Worm (Caenorhabditis elegans) whole organism, mixed stage, embryonic: Measurements from ENCODE around the gene K08D10.10.
A peak's percentile ranks its signal among the peaks of the same experiment; 100 is the strongest.

Experiments
- M03D4.4 ChIP-seq: sonication (generic microtip); optimal IDR thresholded peaks from 2 replicates; lab custom pipeline; 2017; ENCODE audit warnings: mild to moderate bottlenecking, missing genetic modification characterization, missing compliant biosample characterization
- bed-3 ChIP-seq: fragments of 200-800 bp; sonication (Bioruptor generic); optimal IDR thresholded peaks from 3 replicates; lab custom pipeline; 2018; ENCODE audit warnings: mild to moderate bottlenecking, missing genetic modification characterization, moderate library complexity, missing compliant biosample characterization
- ceh-43 ChIP-seq: fragments of 200-800 bp; sonication (Bioruptor generic); optimal IDR thresholded peaks from 2 replicates; lab custom pipeline; 2018; ENCODE audit warnings: mild to moderate bottlenecking, missing genetic modification characterization, moderate library complexity, missing compliant biosample characterization
- ces-1 ChIP-seq: fragments of 150-350 bp; optimal IDR thresholded peaks from 2 replicates; lab custom pipeline; 2014; ENCODE audit warnings: missing biosample characterization, missing genetic modification reagents, missing genetic modification characterization
- cnd-1 ChIP-seq: fragments of 200-800 bp; sonication (Bioruptor generic); optimal IDR thresholded peaks from 2 replicates; lab custom pipeline; 2018; ENCODE audit warnings: mild to moderate bottlenecking, missing genetic modification characterization, missing compliant biosample characterization
- drap-1 ChIP-seq: fragments of 200-800 bp; sonication (Bioruptor generic); optimal IDR thresholded peaks from 3 replicates; lab custom pipeline; 2018; ENCODE audit warnings: mild to moderate bottlenecking, missing genetic modification characterization, missing compliant biosample characterization
- elt-1 ChIP-seq: sonication (generic microtip); optimal IDR thresholded peaks from 2 replicates; lab custom pipeline; 2017; ENCODE audit warnings: missing genetic modification characterization, mild to moderate bottlenecking, missing compliant biosample characterization, antibody characterized with exemption, moderate library complexity, borderline replicate concordance; ENCODE audit not compliant: insufficient read depth
- flh-1 ChIP-seq: fragments of 200-800 bp; sonication (Bioruptor generic); optimal IDR thresholded peaks from 2 replicates; lab custom pipeline; 2018; ENCODE audit warnings: mild to moderate bottlenecking, missing genetic modification characterization, moderate library complexity, missing compliant biosample characterization
- ham-2 ChIP-seq: fragments of 200-800 bp; sonication (Bioruptor generic); optimal IDR thresholded peaks from 2 replicates; lab custom pipeline; 2018; ENCODE audit warnings: mild to moderate bottlenecking, missing genetic modification characterization, missing compliant biosample characterization
- hlh-1 ChIP-seq: fragments of 150-350 bp; optimal IDR thresholded peaks from 2 replicates; lab custom pipeline; 2014; ENCODE audit warnings: missing biosample characterization, missing genetic modification reagents, missing genetic modification characterization
- lin-13 ChIP-seq: fragments of 150-350 bp; optimal IDR thresholded peaks from 2 replicates; lab custom pipeline; 2014; ENCODE audit warnings: missing biosample characterization, missing genetic modification characterization
- lin-32 ChIP-seq: fragments of 200-800 bp; sonication (Bioruptor generic); optimal IDR thresholded peaks from 2 replicates; lab custom pipeline; 2018; ENCODE audit warnings: mild to moderate bottlenecking, missing genetic modification characterization, missing compliant biosample characterization
- lsy-2 ChIP-seq: fragments of 150-350 bp; optimal IDR thresholded peaks from 2 replicates; lab custom pipeline; 2014; ENCODE audit warnings: missing biosample characterization, missing genetic modification characterization
- mab-5 ChIP-seq: fragments of 150-350 bp; optimal IDR thresholded peaks from 2 replicates; lab custom pipeline; 2014; ENCODE audit warnings: missing biosample characterization, missing genetic modification characterization
- mep-1 ChIP-seq: fragments of 150-350 bp; optimal IDR thresholded peaks from 2 replicates; lab custom pipeline; 2017; ENCODE audit warnings: missing biosample characterization, missing genetic modification reagents, missing genetic modification characterization, inconsistent platforms
- mls-2 ChIP-seq: sonication (generic microtip); optimal IDR thresholded peaks from 2 replicates; lab custom pipeline; 2016; ENCODE audit warnings: mild to moderate bottlenecking, missing genetic modification characterization, moderate library complexity, missing compliant biosample characterization
- nhr-12 ChIP-seq: fragments of 150-350 bp; optimal IDR thresholded peaks from 2 replicates; lab custom pipeline; 2014; ENCODE audit warnings: missing biosample characterization, missing genetic modification characterization
- nhr-2 ChIP-seq: fragments of 150-350 bp; optimal IDR thresholded peaks from 2 replicates; lab custom pipeline; 2014; ENCODE audit warnings: missing biosample characterization, missing genetic modification characterization
- nhr-237 ChIP-seq: fragments of 150-350 bp; optimal IDR thresholded peaks from 2 replicates; lab custom pipeline; 2014; ENCODE audit warnings: missing biosample characterization, missing genetic modification characterization
- nhr-28 ChIP-seq: fragments of 150-350 bp; optimal IDR thresholded peaks from 2 replicates; lab custom pipeline; 2014; ENCODE audit warnings: missing biosample characterization, missing genetic modification characterization
- nhr-76 ChIP-seq: sonication (generic microtip); optimal IDR thresholded peaks from 2 replicates; lab custom pipeline; 2017; ENCODE audit warnings: missing biosample characterization, missing genetic modification characterization
- pha-4 ChIP-seq: fragments of 150-350 bp; optimal IDR thresholded peaks from 2 replicates; lab custom pipeline; 2018; ENCODE audit warnings: missing biosample characterization, missing genetic modification reagents, missing genetic modification characterization
- sem-2 ChIP-seq: fragments of 200-800 bp; sonication (Bioruptor generic); optimal IDR thresholded peaks from 2 replicates; lab custom pipeline; 2018; ENCODE audit warnings: mild to moderate bottlenecking, missing genetic modification characterization, missing compliant biosample characterization
- snpc-4 ChIP-seq: fragments of 150-350 bp; optimal IDR thresholded peaks from 2 replicates; lab custom pipeline; 2014; ENCODE audit warnings: missing biosample characterization, missing genetic modification characterization
- tbx-8 ChIP-seq: fragments of 200-800 bp; sonication (Bioruptor generic); optimal IDR thresholded peaks from 2 replicates; lab custom pipeline; 2018; ENCODE audit warnings: mild to moderate bottlenecking, missing genetic modification characterization, moderate library complexity, missing compliant biosample characterization
- unc-120 ChIP-seq: sonication (generic microtip); optimal IDR thresholded peaks from 2 replicates; lab custom pipeline; 2017; ENCODE audit warnings: missing genetic modification characterization, missing compliant biosample characterization; ENCODE audit not compliant: poor library complexity, severe bottlenecking
- unc-39 ChIP-seq: fragments of 150-350 bp; optimal IDR thresholded peaks from 2 replicates; lab custom pipeline; 2014; ENCODE audit warnings: missing biosample characterization, missing genetic modification characterization
- unc-62 ChIP-seq: fragments of 150-350 bp; optimal IDR thresholded peaks from 2 replicates; lab custom pipeline; 2014; ENCODE audit warnings: missing biosample characterization, missing genetic modification reagents, missing genetic modification characterization
- zip-8 ChIP-seq: fragments of 150-350 bp; optimal IDR thresholded peaks from 2 replicates; lab custom pipeline; 2014; ENCODE audit warnings: missing biosample characterization, missing genetic modification characterization

Gene K08D10.10

ce11 chrIV:4154641-4155040, 2.6 kb downstream of the K08D10.10 start, which contains the start of gene K08D10.14:
Gene K08D10.14 (plus strand): TSS chrIV:4154941.
- TF ChIP-seq nhr-76 (tag; lab: Kevin White, UChicago) (no peak), tbx-8 (no peak), ham-2 (no peak), nhr-2 (tag; lab: Kevin White, UChicago) (no peak), snpc-4 (no peak), flh-1 (GFP tag; lab: Kevin White, UChicago) (no peak), nhr-237 (tag; lab: Kevin White, UChicago) (no peak), pha-4 (tag; lab: Kevin White, UChicago) (no peak), unc-62 (no peak), ceh-43 (GFP tag; lab: Kevin White, UChicago) (no peak), lsy-2 (tag; lab: Kevin White, UChicago) (no peak), ces-1 (GFP tag; lab: Kevin White, UChicago) (no peak), mep-1 (tag; lab: Kevin White, UChicago) (no peak), mab-5 (tag; lab: Kevin White, UChicago) (no peak), nhr-28 (tag; lab: Kevin White, UChicago) (no peak), unc-120 (tag; lab: Kevin White, UChicago) (no peak), lin-13 (tag; lab: Kevin White, UChicago) (no peak)

DNA sequence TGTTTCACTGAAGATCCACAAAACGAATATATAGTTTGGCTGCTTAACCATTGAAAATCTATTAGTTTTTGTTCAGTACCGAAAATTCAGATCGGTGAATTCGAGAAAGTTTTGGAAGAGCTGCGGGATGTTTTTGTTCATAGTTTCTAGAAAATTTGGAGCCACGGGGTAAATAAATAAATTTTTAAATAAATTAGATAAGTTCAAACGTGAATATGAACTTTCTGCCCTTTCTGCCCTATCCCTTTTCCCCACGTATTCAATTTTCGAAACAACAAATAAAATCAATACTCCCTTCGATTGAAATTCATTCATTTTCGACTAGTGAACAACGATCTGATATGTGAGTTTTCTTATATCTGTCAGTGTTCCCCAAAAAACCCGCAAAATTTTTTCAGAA, 10.1 kb downstream of the K08D10.10 start, which contains the start of gene scrm-5:
TSS of gene scrm-5 (plus strand) at position 301 of the 400 bp plus-strand sequence.
- TF ChIP-seq lin-32 (no peak), snpc-4 (no peak), M03D4.4 (tag; lab: Kevin White, UChicago) (no peak), ham-2 (no peak)

ce11 chrIV:4164392-4164791, 12.4 kb downstream of the K08D10.10 start, which contains the start of gene scrm-8:
Gene scrm-8 (plus strand): TSS chrIV:4164692.
- TF ChIP-seq nhr-12 (no peak), tbx-8 (no peak), nhr-237 (tag; lab: Kevin White, UChicago) (no peak), lsy-2 (tag; lab: Kevin White, UChicago) (no peak), mls-2 (no peak), bed-3 (GFP tag; lab: Kevin White, UChicago) (no peak), mep-1 (tag; lab: Kevin White, UChicago) (no peak), cnd-1 (tag; lab: Kevin White, UChicago) (no peak), sem-2 (GFP tag; lab: Kevin White, UChicago) (no peak), nhr-2 (tag; lab: Kevin White, UChicago) (no peak), hlh-1 (tag; lab: Kevin White, UChicago) (no peak), snpc-4 (no peak), ces-1 (GFP tag; lab: Kevin White, UChicago) (no peak), drap-1 (GFP tag; lab: Kevin White, UChicago) (no peak), pha-4 (tag; lab: Kevin White, UChicago) (no peak), elt-1 (tag; lab: Kevin White, UChicago) (no peak)

ce11 chrIV:4167296-4167695, 15.3 kb downstream of the K08D10.10 start:
- no peak for TF ChIP-seq unc-39 (tag; lab: Kevin White, UChicago)
- peak; percentile 100 for TF ChIP-seq zip-8 (tag; lab: Kevin White, UChicago)
- TF ChIP-seq, all 35 proteins: peak for 1

DNA sequence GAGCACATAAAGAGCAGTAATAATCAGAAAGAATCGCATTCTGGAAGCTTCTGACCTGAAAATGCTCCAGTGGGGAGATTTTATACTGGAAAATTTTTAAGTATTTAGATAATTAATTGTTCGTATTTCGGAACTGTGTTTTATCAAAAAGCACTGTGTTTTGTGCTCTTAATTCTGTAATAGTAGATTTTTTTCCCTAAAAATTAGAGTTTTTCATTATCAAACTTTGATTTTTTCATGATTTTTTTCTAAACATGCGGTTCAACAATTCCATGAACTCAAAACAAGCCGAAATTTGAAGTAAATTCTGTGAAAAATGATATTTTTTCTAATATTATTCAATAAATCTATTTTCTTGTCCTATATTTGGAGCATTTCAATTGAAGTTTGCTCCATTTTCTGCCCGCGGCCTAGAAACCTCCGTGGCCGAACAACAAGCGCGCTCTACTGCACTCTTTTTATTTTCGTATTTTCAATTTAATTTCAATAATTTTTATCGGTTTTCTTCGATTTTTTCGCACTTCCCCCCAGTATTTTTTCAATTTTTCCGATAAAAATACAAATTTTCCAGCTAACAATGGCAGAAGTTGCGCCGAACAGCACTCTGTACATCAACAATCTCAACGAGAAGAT, 19.6 kb downstream of the K08D10.10 start, which contains the start of the genes K08D10.13 and rnp-2:
TSS of gene K08D10.13 (minus strand) at position 51 of the 633 bp plus-strand sequence.
TSS of gene rnp-2 (plus strand) at position 546 of the 633 bp plus-strand sequence.
- TF ChIP-seq mep-1 (tag; lab: Kevin White, UChicago) (peak; percentile 41), lin-13 (tag; lab: Kevin White, UChicago) (peak; percentile 4), lsy-2 (tag; lab: Kevin White, UChicago) (peak; percentile 60), elt-1 (tag; lab: Kevin White, UChicago) (no peak)
